Worm (Caenorhabditis elegans): ENCODE data around the gene mam-4.

The mam-4 gene

DNA sequence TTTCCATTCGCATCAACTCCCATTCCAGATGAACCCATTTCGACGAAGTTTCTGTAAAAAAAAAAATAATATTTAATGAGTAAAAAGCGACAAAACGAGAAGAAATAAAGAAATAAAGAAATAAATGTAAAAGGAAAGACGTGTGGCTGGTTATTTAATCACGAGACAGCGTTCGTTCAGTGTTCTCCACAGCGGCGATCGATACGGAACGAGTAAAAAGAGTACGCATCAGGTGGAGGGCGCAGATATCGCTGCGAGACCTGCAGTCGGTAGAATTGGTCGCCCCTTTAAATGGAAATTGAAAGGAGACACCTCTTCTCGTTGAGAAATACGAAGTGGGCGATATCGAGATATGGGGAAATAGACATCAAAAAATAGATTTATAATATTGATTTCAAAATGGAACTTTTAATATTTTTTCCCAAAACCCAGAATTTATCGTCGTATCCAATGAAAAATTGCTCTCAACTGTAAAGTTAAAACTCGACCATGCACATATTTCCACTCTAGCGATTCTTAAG is 19.2 kb upstream of the mam-4 start, which contains the start of gene pqn-70 (continued):
- TF ChIP-seq elt-4 (tag; optimal IDR thresholded peaks at IDR 0.05) (no peak), Y22D7AL.16 (tag; optimal IDR thresholded peaks at IDR 0.05) (no peak), tbx-2 (tag; optimal IDR thresholded peaks at IDR 0.05) (peak; percentile 79), eyg-1 (tag; optimal IDR thresholded peaks at IDR 0.05) (no peak), sox-2 (GFP tag; IDR thresholded peaks at IDR 0.05) (no peak), che-1 (tag; optimal IDR thresholded peaks at IDR 0.05) (no peak), ceh-45 (GFP tag; IDR thresholded peaks at IDR 0.05) (no peak), fkh-6 (tag; optimal IDR thresholded peaks at IDR 0.05) (no peak), ceh-24 (tag; optimal IDR thresholded peaks at IDR 0.05) (no peak), C38D4.7 (GFP tag; optimal IDR thresholded peaks at IDR 0.05) (no peak), pha-2 (tag; optimal IDR thresholded peaks at IDR 0.05) (no peak), hlh-30 (tag; optimal IDR thresholded peaks at IDR 0.05; ENCODE audit: insufficient read depth) (peak; percentile 94), fkh-10 (GFP tag; optimal IDR thresholded peaks at IDR 0.05) (no peak), npax-4 (tag; optimal IDR thresholded peaks at IDR 0.05) (no peak), pros-1 (tag; optimal IDR thresholded peaks at IDR 0.05) (peak; percentile 9), fax-1 (tag; optimal IDR thresholded peaks at IDR 0.05) (peak; percentile 52), pqm-1 (tag; optimal IDR thresholded peaks at IDR 0.05) (peak; percentile 40), ceh-34 (tag; optimal IDR thresholded peaks at IDR 0.05) (peak; percentile 90), gmeb-2 (tag; optimal IDR thresholded peaks at IDR 0.05) (no peak)

DNA sequence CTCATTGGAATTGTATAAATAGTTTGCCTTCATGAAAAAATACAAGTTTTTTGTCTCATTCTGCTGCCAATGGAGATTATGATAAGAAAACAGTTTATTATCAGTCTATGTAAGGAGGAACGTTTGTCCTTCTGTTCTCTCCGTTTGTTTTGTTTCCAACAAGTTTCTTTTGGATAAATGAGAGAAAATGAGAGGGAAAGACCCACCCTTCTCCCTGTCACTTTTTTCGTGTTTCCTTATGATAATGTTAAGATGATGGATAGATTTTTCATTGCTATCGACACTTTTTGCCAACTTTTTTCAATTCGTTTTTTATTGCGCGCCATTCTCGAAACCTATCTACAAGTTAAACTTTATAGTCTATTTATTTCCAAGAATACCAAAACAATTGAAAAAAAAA is 16.8 kb upstream of the mam-4 start:
- no peak for TF ChIP-seq hlh-8 (tag; optimal IDR thresholded peaks at IDR 0.05)
- TF ChIP-seq elt-2 (tag; optimal IDR thresholded peaks at IDR 0.05), result peak; percentile 8

ce11 chrV:11234350-11234749 is 13.6 kb upstream of the mam-4 start, which contains the start of gene T19B10.5:
Gene T19B10.5 (plus strand): TSS chrV:11234650.
- TF ChIP-seq sox-4 (tag; optimal IDR thresholded peaks at IDR 0.05) (no peak), dve-1 (tag; optimal IDR thresholded peaks at IDR 0.05) (no peak), npax-4 (tag; optimal IDR thresholded peaks at IDR 0.05) (no peak), pax-1 (tag; optimal IDR thresholded peaks at IDR 0.05) (no peak), ceh-18 (tag; optimal IDR thresholded peaks at IDR 0.05) (no peak), ref-2 (tag; optimal IDR thresholded peaks at IDR 0.05) (no peak), eyg-1 (tag; optimal IDR thresholded peaks at IDR 0.05) (no peak), madf-2 (tag; optimal IDR thresholded peaks at IDR 0.05) (no peak), hlh-15 (tag; optimal IDR thresholded peaks at IDR 0.05) (no peak), odd-2 (tag; optimal IDR thresholded peaks at IDR 0.05) (no peak), elt-4 (tag; optimal IDR thresholded peaks at IDR 0.05) (no peak), K09A11.1 (tag; optimal IDR thresholded peaks at IDR 0.05; ENCODE audit: insufficient read depth) (no peak), dmd-4 (tag; optimal IDR thresholded peaks at IDR 0.05; ENCODE audit: borderline replicate concordance) (no peak), ama-1 (optimal IDR thresholded peaks at IDR 0.05) (no peak), nhr-232 (tag; optimal IDR thresholded peaks at IDR 0.05) (no peak), che-1 (tag; optimal IDR thresholded peaks at IDR 0.05) (no peak), nhr-11 (tag; optimal IDR thresholded peaks at IDR 0.05) (no peak), hlh-6 (tag; optimal IDR thresholded peaks at IDR 0.05) (no peak), hlh-30 (tag; optimal IDR thresholded peaks at IDR 0.05; ENCODE audit: insufficient read depth) (no peak)

ce11 chrV:11235876-11236275 is 12.1 kb upstream of the mam-4 start:
- TF ChIP-seq lin-11 (tag; optimal IDR thresholded peaks at IDR 0.05) (no peak), elt-2 (tag; optimal IDR thresholded peaks at IDR 0.05) (peak; percentile 94)

Measured in whole organism, late embryonic.